Worm (Caenorhabditis elegans): ENCODE results near the gene amt-1.

amt-1 gene

ce11 chrX:4532160-4532741, 39.0 kb upstream of the amt-1 start, which contains the start of gene nhr-35 (continued):
- 0 out of 2 replicates have a peak, but pooled peaks have one; percentile 26 for TF ChIP-seq pbrm-1 (GFP tag; IDR thresholded peaks at IDR 0.05)
- no peak for TF ChIP-seq zfh-2 (GFP tag; conservative IDR thresholded peaks at IDR 0.05)
- TF ChIP-seq ceh-58 (GFP tag; IDR thresholded peaks at IDR 0.05): no peak
- TF ChIP-seq bed-1 (GFP tag; IDR thresholded peaks at IDR 0.05): no peak
- TF ChIP-seq ets-4 (GFP tag; optimal IDR thresholded peaks at IDR 0.05): peak; percentile 93
- no peak for TF ChIP-seq F37B4.10 (GFP tag; IDR thresholded peaks at IDR 0.05)
- peak; percentile 64; the same call in 1 of the 2 replicates for TF ChIP-seq K11D2.4 (GFP tag; IDR thresholded peaks at IDR 0.05)
- TF ChIP-seq F52B5.7 (tag; optimal IDR thresholded peaks at IDR 0.05): no peak
- no peak for TF ChIP-seq zim-3 (tag; optimal IDR thresholded peaks at IDR 0.05)
- TF ChIP-seq hmg-1.2 (GFP tag; IDR thresholded peaks at IDR 0.05): peak; percentile 42
- TF ChIP-seq F10E7.11 (tag; optimal IDR thresholded peaks at IDR 0.05): no peak
- no peak for TF ChIP-seq F33H1.4 (GFP tag; IDR thresholded peaks at IDR 0.05)
- TF ChIP-seq madf-8 (GFP tag; conservative IDR thresholded peaks at IDR 0.05): no peak
- no peak for TF ChIP-seq snpc-4 (GFP tag; optimal IDR thresholded peaks at IDR 0.05)
- TF ChIP-seq snpc-4 (tag; optimal IDR thresholded peaks at IDR 0.05): peak in 3 of 4 experiments; percentile 33 to 46 (median 44)
- no peak for TF ChIP-seq Y53G8AR.9 (GFP tag; conservative IDR thresholded peaks at IDR 0.05)
- TF ChIP-seq cebp-1 (GFP tag; IDR thresholded peaks at IDR 0.05): 0 out of 2 replicates have a peak, but pooled peaks have one; percentile 36
- TF ChIP-seq cebp-1 (tag; optimal IDR thresholded peaks at IDR 0.05): peak; percentile 78
- TF ChIP-seq rpc-1 (optimal IDR thresholded peaks at IDR 0.05): no peak
- no peak for TF ChIP-seq rpc-1 (tag; optimal IDR thresholded peaks at IDR 0.05)
- no peak for TF ChIP-seq sea-2 (GFP tag; IDR thresholded peaks at IDR 0.05)
- TF ChIP-seq nhr-27 (tag; optimal IDR thresholded peaks at IDR 0.05): no peak
- no peak for TF ChIP-seq F57C9.4 (tag; optimal IDR thresholded peaks at IDR 0.05)
- TF ChIP-seq ceh-79 (tag; optimal IDR thresholded peaks at IDR 0.05): no peak
- TF ChIP-seq sptf-2 (GFP tag; optimal IDR thresholded peaks at IDR 0.05): no peak
- no peak for TF ChIP-seq xnd-1 (tag; optimal IDR thresholded peaks at IDR 0.05)
- no peak for TF ChIP-seq aptf-2 (GFP tag; conservative IDR thresholded peaks at IDR 0.05)
- no peak for TF ChIP-seq attf-3 (GFP tag; conservative IDR thresholded peaks at IDR 0.05)
- TF ChIP-seq rec-8 (tag; optimal IDR thresholded peaks at IDR 0.05): no peak
- TF ChIP-seq egrh-3 (GFP tag; IDR thresholded peaks at IDR 0.05): no peak
- TF ChIP-seq egl-18 (GFP tag; IDR thresholded peaks at IDR 0.05): no peak
- TF ChIP-seq ztf-25 (GFP tag; IDR thresholded peaks at IDR 0.05): no peak
- TF ChIP-seq lin-40 (tag; optimal IDR thresholded peaks at IDR 0.05): peak; percentile 81
- TF ChIP-seq T07F8.4 (tag; optimal IDR thresholded peaks at IDR 0.05): no peak
- TF ChIP-seq D2030.7 (GFP tag; IDR thresholded peaks at IDR 0.05): no peak
- no peak for TF ChIP-seq sdz-38 (tag; optimal IDR thresholded peaks at IDR 0.05)
- TF ChIP-seq F23B12.7 (tag; optimal IDR thresholded peaks at IDR 0.05; ENCODE audit: insufficient read depth): peak; percentile 4
- TF ChIP-seq C17E4.6 (GFP tag; IDR thresholded peaks at IDR 0.05): no peak
- TF ChIP-seq ceh-40 (GFP tag; IDR thresholded peaks at IDR 0.05): no peak
- peak; percentile 69; the same call in 1 of the 2 replicates for TF ChIP-seq let-526 (GFP tag; IDR thresholded peaks at IDR 0.05)

DNA sequence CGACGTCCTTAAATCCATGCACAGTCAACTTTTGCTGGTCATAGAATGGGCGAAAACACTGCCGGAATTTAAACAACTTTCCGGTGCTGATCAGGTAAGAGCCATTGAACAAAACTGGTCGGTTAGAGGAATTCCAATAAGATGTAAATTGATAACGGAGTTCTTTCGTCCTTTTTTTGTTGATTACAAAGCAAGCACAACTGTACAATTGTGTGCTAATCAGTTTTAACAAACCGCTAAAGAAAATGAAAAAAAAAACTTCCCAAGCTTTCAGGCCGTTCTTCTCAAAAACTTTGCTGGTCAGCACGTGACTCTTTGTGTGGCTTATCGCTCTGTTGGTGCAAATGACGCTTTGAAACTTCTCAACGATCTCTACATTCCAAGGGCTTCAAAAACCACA, 37.1 kb upstream of the amt-1 start:
- peak; percentile 56 for TF ChIP-seq nhr-80 (tag; optimal IDR thresholded peaks at IDR 0.05)
- no peak for TF ChIP-seq madf-10 (tag; optimal IDR thresholded peaks at IDR 0.05)
